Fruit fly (Drosophila melanogaster): ENCODE results near the gene RpL28.

Gene RpL28

DNA sequence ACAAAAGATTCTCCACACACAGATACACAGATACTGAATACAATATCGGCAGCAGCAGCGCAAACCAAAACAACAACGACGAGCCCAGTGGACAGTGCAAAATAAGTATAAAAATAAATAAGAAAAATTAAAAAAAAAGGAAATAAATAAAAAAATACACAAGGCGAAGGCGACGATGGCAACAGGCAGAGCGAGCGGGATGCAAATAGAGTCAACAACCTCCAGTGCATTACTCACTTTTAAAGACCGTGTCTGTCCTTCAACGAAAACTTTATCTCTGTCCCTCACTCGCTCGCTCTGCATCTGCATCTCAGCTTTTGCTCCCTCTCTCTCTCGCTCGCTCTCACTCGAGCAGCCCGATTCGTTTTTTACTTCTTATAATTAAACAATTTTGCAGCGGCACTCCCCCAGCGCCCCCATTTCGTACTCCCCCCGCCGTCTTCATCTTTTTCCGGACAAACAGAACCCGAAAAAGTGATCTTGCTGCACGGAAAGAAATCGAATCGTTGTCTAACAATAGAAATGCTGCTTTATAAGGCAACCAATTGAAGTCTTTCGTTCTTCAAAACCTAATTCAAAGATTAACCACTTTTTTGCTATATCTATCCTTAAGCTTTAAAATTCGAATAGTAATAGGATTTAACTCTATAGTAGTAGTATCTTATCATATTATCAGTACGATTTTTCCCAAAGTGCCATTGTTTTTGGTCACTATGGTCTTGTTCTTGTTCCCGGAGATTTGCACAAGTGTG lies 23.8 kb upstream of the RpL28 start (continued):
- TF ChIP-seq net (GFP tag; optimal IDR thresholded peaks at IDR 0.05) (peak; percentile 96), dsx (GFP tag; optimal IDR thresholded peaks at IDR 0.05; ENCODE audit: poor library complexity, severe bottlenecking) (peak; percentile 99), pdm3 (GFP tag; optimal IDR thresholded peaks at IDR 0.05) (peak; percentile 78), dac (GFP tag; optimal IDR thresholded peaks at IDR 0.05) (peak; percentile 67), Eip93F (GFP tag; optimal IDR thresholded peaks at IDR 0.05) (peak; percentile 98), CG11294 (GFP tag; IDR thresholded peaks at IDR 0.05) (peak; percentile 66), esn (GFP tag; optimal IDR thresholded peaks at IDR 0.05) (peak; percentile 90), Met (GFP tag; optimal IDR thresholded peaks at IDR 0.05) (peak; percentile 90), CG4318 (GFP tag; optimal IDR thresholded peaks at IDR 0.05) (peak; percentile 6), Lpt (GFP tag; optimal IDR thresholded peaks at IDR 0.05) (peak; percentile 93), fd85E (GFP tag; optimal IDR thresholded peaks at IDR 0.05) (peak; percentile 65), CG34406 (GFP tag; optimal IDR thresholded peaks at IDR 0.05) (peak; percentile 92), CG31627 (GFP tag; optimal IDR thresholded peaks at IDR 0.05) (peak; percentile 91), CG9139 (GFP tag; optimal IDR thresholded peaks at IDR 0.05) (peak; percentile 100), Gug (GFP tag; IDR thresholded peaks at IDR 0.05) (peak; percentile 86), CG6792 (GFP tag; optimal IDR thresholded peaks at IDR 0.05) (peak; percentile 87), CG6276 (GFP tag; optimal IDR thresholded peaks at IDR 0.05) (peak; percentile 94), CG6808 (GFP tag; optimal IDR thresholded peaks at IDR 0.05) (peak; percentile 99), CG32006 (GFP tag; optimal IDR thresholded peaks at IDR 0.05) (peak; percentile 72), achi (GFP tag; optimal IDR thresholded peaks at IDR 0.05) (peak; percentile 85), Sox102F (GFP tag; optimal IDR thresholded peaks at IDR 0.05) (peak; percentile 82), CG8319 (GFP tag; optimal IDR thresholded peaks at IDR 0.05) (peak; percentile 87), Ets96B (tag; optimal IDR thresholded peaks at IDR 0.05) (peak; percentile 99), CG10631 (GFP tag; optimal IDR thresholded peaks at IDR 0.05) (peak; percentile 82), topi (GFP tag; optimal IDR thresholded peaks at IDR 0.05) (peak; percentile 89), Hr4 (GFP tag; optimal IDR thresholded peaks at IDR 0.05) (peak; percentile 42)

dm6 chr3L:3245189-3245588 lies 22.4 kb upstream of the RpL28 start:
- peak; percentile 81 for TF ChIP-seq vri (GFP tag; optimal IDR thresholded peaks at IDR 0.05)
- peak; percentile 89 for TF ChIP-seq net (GFP tag; optimal IDR thresholded peaks at IDR 0.05)
- peak; percentile 75 to 80 for TF ChIP-seq salr (GFP tag; optimal IDR thresholded peaks at IDR 0.05)
- peak; percentile 88 for TF ChIP-seq Smox (GFP tag; optimal IDR thresholded peaks at IDR 0.05)
- peak; percentile 78 for TF ChIP-seq CG3919 (GFP tag; optimal IDR thresholded peaks at IDR 0.05)
- TF ChIP-seq acj6 (GFP tag; optimal IDR thresholded peaks at IDR 0.05): peak; percentile 88
- TF ChIP-seq CG11902 (GFP tag; optimal IDR thresholded peaks at IDR 0.05): peak; percentile 47
- peak; percentile 90 for TF ChIP-seq fd59A (GFP tag; optimal IDR thresholded peaks at IDR 0.05)
- TF ChIP-seq Ets21C (GFP tag; optimal IDR thresholded peaks at IDR 0.05): peak; percentile 67
- peak; percentile 67 for TF ChIP-seq CG15336 (GFP tag; IDR thresholded peaks at IDR 0.05)
- peak; percentile 91 for TF ChIP-seq dsx (GFP tag; optimal IDR thresholded peaks at IDR 0.05; ENCODE audit: poor library complexity, severe bottlenecking)
- no peak for TF ChIP-seq CG6854 (GFP tag; optimal IDR thresholded peaks at IDR 0.05)
- TF ChIP-seq CG6276 (GFP tag; optimal IDR thresholded peaks at IDR 0.05): no peak
- TF ChIP-seq Lpt (GFP tag; optimal IDR thresholded peaks at IDR 0.05): peak; percentile 43
- peak; percentile 87 for TF ChIP-seq CG6792 (GFP tag; optimal IDR thresholded peaks at IDR 0.05)
- no peak for TF ChIP-seq fd85E (GFP tag; optimal IDR thresholded peaks at IDR 0.05)
- TF ChIP-seq esn (GFP tag; optimal IDR thresholded peaks at IDR 0.05): peak; percentile 89
- no peak for TF ChIP-seq dac (GFP tag; optimal IDR thresholded peaks at IDR 0.05)
- TF ChIP-seq spab (GFP tag; optimal IDR thresholded peaks at IDR 0.05): peak; percentile 86
- peak; percentile 78 for TF ChIP-seq Hr39 (GFP tag; optimal IDR thresholded peaks at IDR 0.05)
- peak; percentile 74 for TF ChIP-seq CG9139 (GFP tag; optimal IDR thresholded peaks at IDR 0.05)
- TF ChIP-seq CG11294 (GFP tag; IDR thresholded peaks at IDR 0.05): no peak
- TF ChIP-seq Blimp-1 (GFP tag; optimal IDR thresholded peaks at IDR 0.05): peak; percentile 47
- TF ChIP-seq CG8119 (GFP tag; IDR thresholded peaks at IDR 0.05): peak; percentile 82
- peak; percentile 89 for TF ChIP-seq CG6163 (GFP tag; IDR thresholded peaks at IDR 0.05)
- TF ChIP-seq eg (GFP tag; IDR thresholded peaks at IDR 0.05): no peak
- TF ChIP-seq Gug (GFP tag; IDR thresholded peaks at IDR 0.05): peak; percentile 56
- peak; percentile 89 for TF ChIP-seq CG34406 (GFP tag; optimal IDR thresholded peaks at IDR 0.05)
- TF ChIP-seq Met (GFP tag; optimal IDR thresholded peaks at IDR 0.05): peak; percentile 92
- peak; percentile 92 for TF ChIP-seq Ets96B (tag; optimal IDR thresholded peaks at IDR 0.05)
- peak; percentile 88 for TF ChIP-seq CG10631 (GFP tag; optimal IDR thresholded peaks at IDR 0.05)
- TF ChIP-seq CG6808 (GFP tag; optimal IDR thresholded peaks at IDR 0.05): peak; percentile 91
- peak; percentile 88 for TF ChIP-seq CG10669 (GFP tag; optimal IDR thresholded peaks at IDR 0.05)
- TF ChIP-seq CG4318 (GFP tag; optimal IDR thresholded peaks at IDR 0.05): no peak
- peak; percentile 86 for TF ChIP-seq pdm3 (GFP tag; optimal IDR thresholded peaks at IDR 0.05)
- TF ChIP-seq Sox102F (GFP tag; optimal IDR thresholded peaks at IDR 0.05): peak; percentile 88
- TF ChIP-seq fkh (GFP tag; optimal IDR thresholded peaks at IDR 0.05): no peak
- peak; percentile 50 for TF ChIP-seq CG32006 (GFP tag; optimal IDR thresholded peaks at IDR 0.05)
- TF ChIP-seq CG1621 (tag; optimal IDR thresholded peaks at IDR 0.05): peak; percentile 88
